Worm (Caenorhabditis elegans) whole organism, midembryonic: ENCODE data around the gene C25A8.5.

Experiments
- cog-1 ChIP-seq: sonication (generic microtip); optimal IDR thresholded peaks from 2 replicates; lab custom pipeline; 2016; ENCODE audit warnings: missing genetic modification characterization, missing compliant biosample characterization
- flt-1 ChIP-seq: fragments of 200-800 bp; sonication (Bioruptor generic); IDR thresholded peaks from 2 replicates; pipeline ENCODE4 v1.3.6; 2022; ENCODE audit warnings: missing genetic modification characterization, missing compliant biosample characterization
- klf-2 ChIP-seq: fragments of 200-800 bp; sonication (Bioruptor generic); conservative IDR thresholded peaks from 2 replicates; pipeline ENCODE4 v1.3.6; 2022; ENCODE audit warnings: missing genetic modification reagents, missing genetic modification characterization, missing compliant biosample characterization
- med-1 ChIP-seq: sonication (generic microtip); optimal IDR thresholded peaks from 2 replicates; lab custom pipeline; 2017; ENCODE audit warnings: missing genetic modification characterization, mild to moderate bottlenecking, missing compliant biosample characterization, antibody characterized with exemption, missing genetic modification reagents; ENCODE audit not compliant: insufficient read depth
- tab-1 ChIP-seq: fragments of 200-800 bp; sonication (Bioruptor generic); IDR thresholded peaks from 2 replicates; pipeline ENCODE4 v1.3.6; 2022; ENCODE audit warnings: missing genetic modification characterization, missing compliant biosample characterization
- ztf-23 ChIP-seq: fragments of 200-800 bp; sonication (Bioruptor generic); IDR thresholded peaks from 2 replicates; pipeline ENCODE4 v1.3.6; 2022; ENCODE audit warnings: missing genetic modification reagents, missing genetic modification characterization, missing compliant biosample characterization

DNA sequence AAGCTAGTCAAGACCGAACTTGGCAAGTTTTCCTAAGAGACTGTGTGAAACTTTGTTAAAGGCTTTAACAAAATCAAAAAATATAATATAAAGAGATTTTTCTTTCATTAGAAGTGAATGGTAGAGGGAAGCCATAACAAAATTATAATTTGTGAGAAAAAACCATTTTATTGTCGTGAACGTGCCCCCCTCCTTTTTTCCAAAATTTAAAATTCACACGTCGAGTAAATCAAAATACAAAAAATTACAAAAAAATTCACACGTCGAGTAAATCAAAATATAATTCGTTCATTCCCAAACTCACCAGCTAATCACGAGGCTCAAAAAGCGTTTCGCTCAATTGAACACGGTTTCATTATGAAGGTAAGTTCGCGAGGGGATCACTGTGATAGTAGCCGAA is 10.2 kb downstream of the C25A8.5 start, which contains the start of gene C25A8.2:
- TF ChIP-seq flt-1 (GFP tag; lab: Robert Waterston, UW) = no peak
- no peak for TF ChIP-seq klf-2 (GFP tag; lab: Robert Waterston, UW)
- TF ChIP-seq cog-1 (tag; lab: Kevin White, UChicago) = no peak
- TF ChIP-seq tab-1 = no peak
- no peak for TF ChIP-seq med-1 (GFP tag; lab: Kevin White, UChicago)
- no peak for TF ChIP-seq ztf-23
